Fruit fly (Drosophila melanogaster) whole organism, pupa: Measurements from ENCODE around the gene Inx3.

Experiments used
- CG10348 ChIP-seq: fragments of 200-800 bp; sonication (Bioruptor generic); IDR thresholded peaks from 2 replicates; pipeline ENCODE4 v1.3.6; 2022; ENCODE audit warnings: missing biosample characterization, missing genetic modification characterization
- CG13204 ChIP-seq: fragments of 200-800 bp; sonication (Bioruptor generic); optimal IDR thresholded peaks from 2 replicates; lab custom pipeline; 2018; ENCODE audit warnings: missing biosample characterization, mild to moderate bottlenecking, missing genetic modification characterization, moderate library complexity
- CG14655 ChIP-seq: fragments of 200-800 bp; sonication (Bioruptor generic); optimal IDR thresholded peaks from 3 replicates; lab custom pipeline; 2017; ENCODE audit warnings: mild to moderate bottlenecking, missing biosample characterization, missing genetic modification reagents, missing genetic modification characterization
- CG32121 ChIP-seq: fragments of 200-800 bp; sonication (Bioruptor generic); IDR thresholded peaks from 2 replicates; pipeline ENCODE4 v1.3.6; 2022; ENCODE audit warnings: missing biosample characterization, missing genetic modification characterization
- CG34367 ChIP-seq: fragments of 200-800 bp; sonication (Bioruptor generic); optimal IDR thresholded peaks from 2 replicates; lab custom pipeline; 2018; ENCODE audit warnings: missing biosample characterization, mild to moderate bottlenecking, missing genetic modification characterization
- CG8301 ChIP-seq: fragments of 200-800 bp; sonication (Bioruptor generic); optimal IDR thresholded peaks from 2 replicates; lab custom pipeline; 2018; ENCODE audit warnings: missing biosample characterization, mild to moderate bottlenecking, missing genetic modification characterization
- CG9948 ChIP-seq: fragments of 200-800 bp; sonication (Bioruptor generic); optimal IDR thresholded peaks from 2 replicates; lab custom pipeline; 2018; ENCODE audit warnings: missing biosample characterization, mild to moderate bottlenecking, missing genetic modification characterization, moderate library complexity
- D1 ChIP-seq: fragments of 200-800 bp; sonication (Bioruptor generic); optimal IDR thresholded peaks from 2 replicates; lab custom pipeline; 2018; ENCODE audit warnings: missing biosample characterization, mild to moderate bottlenecking, missing genetic modification characterization, moderate library complexity
- EcR ChIP-seq: fragments of 200-800 bp; sonication (Bioruptor generic); optimal IDR thresholded peaks from 3 replicates; lab custom pipeline; 2019; ENCODE audit warnings: missing biosample characterization, missing genetic modification characterization, mild to moderate bottlenecking, moderate library complexity, missing genetic modification reagents
- Pif1A ChIP-seq: fragments of 200-800 bp; sonication (Bioruptor generic); optimal IDR thresholded peaks from 3 replicates; lab custom pipeline; 2016; ENCODE audit warnings: missing biosample characterization, missing genetic modification characterization
- Pif1B ChIP-seq: fragments of 200-800 bp; sonication (Bioruptor generic); optimal IDR thresholded peaks from 3 replicates; lab custom pipeline; 2016; ENCODE audit warnings: missing biosample characterization, missing genetic modification characterization
- fd96Ca ChIP-seq: fragments of 200-800 bp; sonication (Bioruptor generic); IDR thresholded peaks from 3 replicates; pipeline ENCODE4 v1.3.6; 2022; ENCODE audit warnings: missing biosample characterization, missing genetic modification characterization
- gl ChIP-seq: fragments of 200-800 bp; sonication (Bioruptor generic); optimal IDR thresholded peaks from 2 replicates; lab custom pipeline; 2018; ENCODE audit warnings: missing biosample characterization, mild to moderate bottlenecking, missing genetic modification characterization

- TF ChIP-seq CG8301 (tag; lab: Kevin White, UChicago), result no peak
- no peak for TF ChIP-seq CG9948 (tag; lab: Kevin White, UChicago)
- no peak for TF ChIP-seq EcR (GFP tag; lab: Kevin White, UChicago)
- TF ChIP-seq CG10348 (GFP tag; lab: Robert Waterston, UW), result no peak
- no peak for TF ChIP-seq CG32121 (GFP tag; lab: Robert Waterston, UW)
- no peak for TF ChIP-seq D1
- no peak for TF ChIP-seq CG34367 (tag; lab: Kevin White, UChicago)
- no peak for TF ChIP-seq CG14655
- TF ChIP-seq gl, result no peak
- no peak for TF ChIP-seq CG13204 (GFP tag; lab: Kevin White, UChicago)
- no peak for TF ChIP-seq Pif1A (GFP tag; lab: Kevin White, UChicago)
- no peak for TF ChIP-seq Pif1B (GFP tag; lab: Kevin White, UChicago)
- no peak for TF ChIP-seq fd96Ca (GFP tag; lab: Robert Waterston, UW)
Observed at dm6 chr3R:28901468-28902163, 42.3 kb upstream of the Inx3 start.
